Worm (Caenorhabditis elegans): ENCODE data around the gene pin-2.

Gene pin-2

DNA sequence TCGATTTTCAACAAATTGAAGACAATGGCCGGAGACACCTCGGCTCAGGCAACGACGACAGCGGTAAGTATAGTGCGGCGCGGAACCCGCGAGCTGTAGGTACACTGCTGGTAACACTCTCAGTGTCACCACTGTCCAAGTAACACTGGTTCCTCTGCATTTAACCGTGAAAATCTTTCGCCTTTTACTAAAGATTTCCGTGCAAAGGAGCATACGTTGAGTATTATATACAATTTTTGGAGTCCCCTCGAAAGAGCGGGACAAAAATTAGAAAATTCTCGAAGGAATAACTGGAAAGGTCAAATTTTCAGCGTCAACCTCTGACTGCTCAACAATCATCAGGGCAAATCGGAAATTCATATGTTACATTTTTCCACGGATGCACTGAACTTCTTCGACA, 7.7 kb upstream of the pin-2 start (continued):
- no peak for TF ChIP-seq ztf-28 (GFP tag; IDR thresholded peaks at IDR 0.05)
- TF ChIP-seq lir-1 (GFP tag; conservative IDR thresholded peaks at IDR 0.05), result no peak
- TF ChIP-seq rec-8 (tag; optimal IDR thresholded peaks at IDR 0.05), result no peak
- TF ChIP-seq snpc-4 (GFP tag; optimal IDR thresholded peaks at IDR 0.05), result peak; percentile 92
- peak; percentile 88 to 97 (median 94) for TF ChIP-seq snpc-4 (tag; optimal IDR thresholded peaks at IDR 0.05)
- TF ChIP-seq dpff-1 (tag; optimal IDR thresholded peaks at IDR 0.05), result no peak
- no peak for TF ChIP-seq lsy-27 (tag; optimal IDR thresholded peaks at IDR 0.05; ENCODE audit: borderline replicate concordance, insufficient read depth)
- no peak for TF ChIP-seq B0019.2 (GFP tag; conservative IDR thresholded peaks at IDR 0.05)
- no peak for TF ChIP-seq nhr-179 (tag; optimal IDR thresholded peaks at IDR 0.05)
- TF ChIP-seq tbx-9 (tag; optimal IDR thresholded peaks at IDR 0.05; ENCODE audit: borderline replicate concordance), result no peak
- peak; percentile 53; the same call in 1 of the 2 replicates for TF ChIP-seq lin-26 (GFP tag; IDR thresholded peaks at IDR 0.05)
- TF ChIP-seq lin-40 (tag; optimal IDR thresholded peaks at IDR 0.05), result no peak
- TF ChIP-seq snpc-1.3 (tag; optimal IDR thresholded peaks at IDR 0.05; ENCODE audit: insufficient read depth), result peak; percentile 64
- TF ChIP-seq mel-28 (tag; optimal IDR thresholded peaks at IDR 0.05; ENCODE audit: borderline replicate concordance), result no peak
- TF ChIP-seq aptf-2 (GFP tag; conservative IDR thresholded peaks at IDR 0.05), result no peak
- no peak for TF ChIP-seq hlh-12 (tag; optimal IDR thresholded peaks at IDR 0.05)
- no peak for TF ChIP-seq Y53G8AR.9 (GFP tag; conservative IDR thresholded peaks at IDR 0.05)
- TF ChIP-seq snpc-1.1 (tag; optimal IDR thresholded peaks at IDR 0.05; ENCODE audit: insufficient read depth), result peak; percentile 95
- TF ChIP-seq bed-2 (GFP tag; IDR thresholded peaks at IDR 0.05), result no peak
- no peak for TF ChIP-seq F37B4.10 (GFP tag; IDR thresholded peaks at IDR 0.05)
- TF ChIP-seq chd-7 (tag; optimal IDR thresholded peaks at IDR 0.05), result no peak
- no peak for TF ChIP-seq xnd-1 (tag; optimal IDR thresholded peaks at IDR 0.05)
- TF ChIP-seq cebp-1 (GFP tag; IDR thresholded peaks at IDR 0.05), result no peak
- no peak for TF ChIP-seq cebp-1 (tag; optimal IDR thresholded peaks at IDR 0.05)
- no peak for TF ChIP-seq sea-2 (GFP tag; IDR thresholded peaks at IDR 0.05)
- TF ChIP-seq bed-1 (GFP tag; IDR thresholded peaks at IDR 0.05), result no peak
- TF ChIP-seq hrde-1 (tag; optimal IDR thresholded peaks at IDR 0.05; ENCODE audit: borderline replicate concordance), result no peak
- TF ChIP-seq nhr-80 (tag; optimal IDR thresholded peaks at IDR 0.05), result no peak
- no peak for TF ChIP-seq F57A8.1 (GFP tag; optimal IDR thresholded peaks at IDR 0.05)
- no peak for TF ChIP-seq nhr-120 (GFP tag; IDR thresholded peaks at IDR 0.05)
- no peak for TF ChIP-seq F10E7.11 (tag; optimal IDR thresholded peaks at IDR 0.05)
- TF ChIP-seq gei-17 (GFP tag; optimal IDR thresholded peaks at IDR 0.05), result no peak
- no peak for TF ChIP-seq nfya-2 (GFP tag; IDR thresholded peaks at IDR 0.05)
- TF ChIP-seq let-607 (tag; optimal IDR thresholded peaks at IDR 0.05), result no peak
- no peak for TF ChIP-seq C17E4.6 (GFP tag; IDR thresholded peaks at IDR 0.05)
- no peak for TF ChIP-seq mes-4 (tag; optimal IDR thresholded peaks at IDR 0.05)
- TF ChIP-seq tbp1 (GFP tag; optimal IDR thresholded peaks at IDR 0.05), result peak; percentile 75
- TF ChIP-seq D2030.7 (GFP tag; IDR thresholded peaks at IDR 0.05), result peak; percentile 82
- no peak for TF ChIP-seq madf-10 (tag; optimal IDR thresholded peaks at IDR 0.05)
- peak; percentile 46 for TF ChIP-seq him-1 (tag; optimal IDR thresholded peaks at IDR 0.05)
- no peak for TF ChIP-seq F22D6.2 (tag; optimal IDR thresholded peaks at IDR 0.05)
- TF ChIP-seq attf-5 (GFP tag; optimal IDR thresholded peaks at IDR 0.05), result no peak
- TF ChIP-seq ztf-6 (GFP tag; IDR thresholded peaks at IDR 0.05), result no peak
- TF ChIP-seq tlf-1 (GFP tag; optimal IDR thresholded peaks at IDR 0.05), result no peak
- no peak for TF ChIP-seq ceh-40 (GFP tag; IDR thresholded peaks at IDR 0.05)
